Fruit fly (Drosophila melanogaster) ovary, adult (tissue): Measurements from ENCODE around the gene CG16974.
"Not testable (repeated sequence)": the region's sequence is repeated elsewhere in the genome, so short reads cannot be mapped to it uniquely, and the experiment has no call there.

Experiments used
- CG17801 ChIP-seq: fragments of 200-800 bp; optimal IDR thresholded peaks from 2 replicates; lab custom pipeline; 2019; ENCODE audit warnings: missing biosample characterization, mild to moderate bottlenecking, missing genetic modification characterization, moderate library complexity; ENCODE audit not compliant: partially characterized antibody

CG16974 gene

DNA sequence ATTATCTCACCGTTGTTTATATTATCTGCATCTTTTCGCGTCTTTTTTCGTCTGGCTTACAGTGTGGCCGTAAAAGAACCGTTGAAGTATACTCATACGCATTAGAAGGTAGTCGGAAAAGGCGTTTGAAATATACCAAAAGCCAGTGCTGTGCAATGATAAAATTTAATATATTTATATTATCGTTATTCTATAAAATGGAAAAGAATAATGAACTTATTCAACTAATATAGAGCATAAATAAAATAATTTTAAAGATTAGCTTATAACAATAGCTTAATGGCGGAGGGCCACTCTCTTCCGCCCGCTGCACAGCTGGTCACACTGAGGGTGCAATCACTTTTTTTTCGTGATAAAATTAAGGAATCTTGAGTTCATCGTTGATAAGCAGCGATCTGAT lies at the start of gene CG16974, which contains the start of gene Edem2:
Gene CG16974 (minus strand): TSS at position 86 of the 400 bp plus-strand sequence.
Gene Edem2 (plus strand): TSS at position 308 of the 400 bp plus-strand sequence.
- TF ChIP-seq CG17801 (GFP tag; lab: Kevin White, UChicago): peak; percentile 78

DNA sequence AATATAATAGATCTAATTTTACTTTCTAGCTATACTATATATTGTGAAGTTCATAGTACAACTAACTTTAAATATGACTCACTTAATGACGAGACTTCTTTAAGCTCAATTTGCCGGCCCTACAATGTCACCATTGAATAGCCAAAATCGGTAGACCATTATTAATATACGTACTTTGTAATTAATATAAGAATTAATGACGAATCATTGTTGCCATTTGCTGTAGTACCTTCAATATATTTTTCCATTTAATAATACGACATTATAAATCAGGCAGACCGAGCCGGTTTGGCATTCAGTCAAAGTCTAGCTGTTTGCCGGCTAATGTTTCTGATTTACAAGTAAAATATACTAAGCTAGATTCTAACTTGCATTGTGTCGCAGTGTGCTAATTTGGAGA lies 47.9 kb upstream of the CG16974 start, which contains the start of gene Jhbp13:
Gene Jhbp13 (plus strand): TSS at position 301 of the 400 bp plus-strand sequence.
- TF ChIP-seq CG17801 (GFP tag; lab: Kevin White, UChicago): no peak

DNA sequence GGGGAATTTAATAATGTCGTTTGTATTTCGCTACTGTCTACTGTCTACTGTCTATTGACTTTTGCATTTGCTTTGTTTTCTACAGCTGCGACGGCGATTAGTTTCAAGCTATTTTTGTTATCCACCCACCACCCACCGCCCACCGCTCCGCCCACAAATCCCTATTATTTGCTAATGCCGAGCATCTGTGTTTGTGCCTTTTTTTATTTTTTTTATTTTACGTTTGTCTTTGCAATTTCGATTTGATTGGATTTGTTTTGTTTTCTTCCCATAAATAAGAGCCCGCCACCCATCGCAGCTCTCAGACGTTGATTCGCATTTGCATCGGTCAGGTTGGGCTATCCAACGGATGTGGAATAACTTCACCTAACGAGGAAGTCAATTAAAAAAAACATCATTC lies 44.4 kb upstream of the CG16974 start, which contains the start of gene Jhbp14:
Gene Jhbp14 (plus strand): TSS at position 301 of the 400 bp plus-strand sequence.
- no peak for TF ChIP-seq CG17801 (GFP tag; lab: Kevin White, UChicago)

DNA sequence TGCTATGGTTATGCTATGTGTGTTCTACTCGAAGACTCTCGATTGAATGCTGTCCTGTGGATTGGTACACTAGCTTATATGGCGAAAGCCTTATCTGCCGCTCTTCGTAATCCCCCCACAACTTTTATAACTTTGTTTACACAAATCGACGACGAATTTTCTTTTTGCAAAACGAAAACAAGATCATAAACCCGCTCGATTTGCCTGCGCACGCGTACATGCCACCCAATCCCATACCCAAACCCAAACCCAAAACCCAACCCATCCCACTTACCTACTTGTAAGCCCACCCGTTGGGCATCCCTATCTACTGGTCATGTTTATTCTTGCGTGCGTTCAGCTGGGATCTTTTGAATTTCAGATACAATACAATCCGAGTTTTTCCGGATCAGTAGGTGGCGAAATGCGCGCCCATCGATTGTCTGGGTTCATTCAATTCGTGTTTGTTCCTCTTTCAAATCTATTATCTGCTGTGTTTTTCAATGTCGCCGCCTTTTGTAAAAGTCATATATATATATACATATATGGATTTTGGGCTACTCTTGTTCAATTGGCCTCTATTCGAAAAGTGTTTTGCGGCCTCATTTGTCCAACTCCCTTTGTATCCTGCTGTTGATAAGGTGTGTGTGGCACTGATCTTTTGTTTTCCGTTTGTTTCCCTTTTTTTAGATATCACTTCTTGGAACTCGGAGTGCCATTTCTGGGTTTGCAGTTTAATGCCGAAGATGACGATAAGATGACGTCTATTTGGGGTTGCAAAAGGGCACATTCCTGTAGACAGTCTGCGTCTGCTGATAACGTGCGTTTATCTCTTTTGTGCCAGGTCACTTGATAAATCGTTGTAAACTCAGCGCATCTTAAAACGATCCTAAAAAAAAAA lies 43.1 kb upstream of the CG16974 start, which contains the start of gene Mabi:
Gene Mabi (minus strand): TSS at position 51 of the 880 bp plus-strand sequence.
- TF ChIP-seq CG17801 (GFP tag; lab: Kevin White, UChicago): no peak

DNA sequence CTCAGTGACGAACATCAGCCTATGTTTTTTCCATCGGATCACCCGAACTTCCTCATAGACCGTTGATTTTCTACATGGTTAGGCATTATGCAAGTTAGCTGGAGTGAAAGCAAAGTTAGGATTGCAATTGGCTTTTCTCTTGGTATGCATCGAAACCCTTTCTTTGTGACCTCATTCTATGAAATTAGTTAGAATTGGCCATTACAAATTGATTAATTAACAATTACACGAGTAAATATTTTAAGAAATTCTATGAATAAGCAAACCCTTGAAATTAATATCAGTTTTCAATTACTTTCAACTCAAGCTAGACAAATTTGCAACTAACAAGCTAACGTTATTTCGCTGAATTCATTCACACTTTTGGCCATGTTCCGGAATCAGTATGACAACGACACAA lies 40.0 kb upstream of the CG16974 start, which contains the start of gene Prosalpha6T:
Gene Prosalpha6T (plus strand): TSS at position 301 of the 400 bp plus-strand sequence.
- TF ChIP-seq CG17801 (GFP tag; lab: Kevin White, UChicago): no peak

DNA sequence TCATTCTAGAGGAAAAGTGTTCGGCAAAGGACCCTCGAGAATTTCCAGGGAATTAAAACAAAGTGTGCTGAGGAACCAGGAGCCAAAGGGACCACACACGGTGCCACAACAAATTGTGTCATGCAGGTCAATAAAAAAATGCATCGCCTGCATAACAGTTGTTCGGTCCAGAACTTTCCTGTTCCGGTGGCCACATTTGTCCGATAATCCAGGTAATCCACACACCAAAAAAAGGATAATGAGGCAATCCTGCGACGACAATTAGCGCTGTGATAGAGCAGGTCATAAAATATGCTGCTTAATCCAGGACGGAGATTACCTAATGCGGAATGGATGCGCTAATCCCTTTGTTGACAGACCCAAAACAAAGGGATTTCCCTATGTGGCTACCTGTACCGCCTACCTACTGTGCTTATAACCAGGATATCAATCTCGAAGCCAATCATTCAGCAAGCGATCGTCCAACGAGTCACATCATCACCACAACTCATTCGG lies 37.7 kb upstream of the CG16974 start, which contains the start of gene CG16815:
Gene CG16815 (plus strand): TSS at position 445 of the 495 bp plus-strand sequence.
- no peak for TF ChIP-seq CG17801 (GFP tag; lab: Kevin White, UChicago)

DNA sequence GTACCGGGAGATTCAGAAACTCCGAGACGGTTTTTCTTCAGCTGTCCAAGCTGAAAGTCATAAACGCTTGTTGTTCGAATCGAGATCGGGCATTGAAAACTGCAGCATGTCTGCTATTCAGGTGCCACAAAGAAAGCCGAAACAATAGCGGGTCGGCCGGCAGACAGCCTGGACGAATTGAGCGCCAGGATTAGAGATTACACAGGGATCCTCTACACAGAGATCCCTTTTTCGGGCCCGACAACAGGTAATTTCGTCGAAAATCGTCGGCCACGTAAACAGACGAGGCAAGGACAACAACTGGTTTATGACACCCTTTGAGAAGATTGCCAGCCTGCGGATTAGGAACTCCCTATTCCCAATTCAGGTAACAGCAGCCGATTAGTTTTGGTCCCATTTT lies 35.5 kb upstream of the CG16974 start, which contains the start of gene CG16813:
Gene CG16813 (plus strand): TSS at position 288 of the 400 bp plus-strand sequence.
- no peak for TF ChIP-seq CG17801 (GFP tag; lab: Kevin White, UChicago)

DNA sequence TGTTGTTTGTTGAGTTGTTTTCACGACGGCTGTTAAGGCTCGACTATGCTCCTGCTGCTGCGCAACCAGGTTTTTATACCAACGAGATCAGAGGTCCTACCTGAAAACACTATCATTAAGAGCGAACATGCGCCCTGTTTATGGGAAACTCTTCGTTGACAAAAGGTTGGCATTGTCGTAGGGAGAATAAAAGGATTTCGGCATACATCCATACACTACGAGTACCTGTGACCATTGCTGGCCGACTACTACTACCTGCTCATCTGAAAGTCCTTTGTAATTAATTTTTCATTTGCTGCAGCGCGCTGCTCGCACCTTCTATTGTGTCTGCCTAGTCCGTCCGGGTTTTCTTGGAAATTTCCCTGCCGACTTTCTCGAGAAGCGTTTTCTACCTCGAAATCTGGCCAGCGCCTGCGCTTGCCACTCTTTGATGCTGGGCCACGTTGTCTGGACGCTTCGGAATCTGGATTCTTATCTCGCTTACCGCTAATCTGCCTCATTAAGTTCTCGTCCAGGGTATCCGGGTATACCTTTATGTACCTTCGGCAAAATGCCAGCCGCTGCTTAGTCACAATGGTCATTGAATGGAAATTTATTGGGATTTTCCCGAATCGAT lies 33.6 kb upstream of the CG16974 start, which contains the start of gene CG15480:
Gene CG15480 (minus strand): TSS at position 51 of the 616 bp plus-strand sequence.
- TF ChIP-seq CG17801 (GFP tag; lab: Kevin White, UChicago): no peak

DNA sequence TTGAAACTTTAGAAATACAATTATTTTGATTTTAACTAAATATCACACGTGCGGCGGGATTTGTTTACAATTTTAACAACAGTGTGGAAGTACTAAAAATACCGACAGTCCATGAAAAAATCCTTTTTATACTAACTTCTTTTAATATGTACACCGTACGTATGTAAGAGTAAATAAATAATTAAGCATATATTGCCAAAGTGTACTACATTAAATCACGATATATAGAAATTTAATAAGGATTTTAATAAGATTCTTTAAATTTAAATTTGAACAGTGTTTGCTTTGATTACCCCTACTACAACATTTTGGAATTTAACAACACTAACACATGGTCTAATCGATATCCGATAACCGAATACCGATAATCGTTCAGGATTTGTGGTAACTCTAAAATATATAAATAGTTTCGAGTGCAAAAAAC lies 30.5 kb upstream of the CG16974 start, which contains the start of the genes Ski6 and CG16812:
Gene Ski6 (minus strand): TSS at position 205 of the 424 bp plus-strand sequence.
Gene CG16812 (plus strand): TSS at position 363 of the 424 bp plus-strand sequence.
- TF ChIP-seq CG17801 (GFP tag; lab: Kevin White, UChicago): peak; percentile 71

DNA sequence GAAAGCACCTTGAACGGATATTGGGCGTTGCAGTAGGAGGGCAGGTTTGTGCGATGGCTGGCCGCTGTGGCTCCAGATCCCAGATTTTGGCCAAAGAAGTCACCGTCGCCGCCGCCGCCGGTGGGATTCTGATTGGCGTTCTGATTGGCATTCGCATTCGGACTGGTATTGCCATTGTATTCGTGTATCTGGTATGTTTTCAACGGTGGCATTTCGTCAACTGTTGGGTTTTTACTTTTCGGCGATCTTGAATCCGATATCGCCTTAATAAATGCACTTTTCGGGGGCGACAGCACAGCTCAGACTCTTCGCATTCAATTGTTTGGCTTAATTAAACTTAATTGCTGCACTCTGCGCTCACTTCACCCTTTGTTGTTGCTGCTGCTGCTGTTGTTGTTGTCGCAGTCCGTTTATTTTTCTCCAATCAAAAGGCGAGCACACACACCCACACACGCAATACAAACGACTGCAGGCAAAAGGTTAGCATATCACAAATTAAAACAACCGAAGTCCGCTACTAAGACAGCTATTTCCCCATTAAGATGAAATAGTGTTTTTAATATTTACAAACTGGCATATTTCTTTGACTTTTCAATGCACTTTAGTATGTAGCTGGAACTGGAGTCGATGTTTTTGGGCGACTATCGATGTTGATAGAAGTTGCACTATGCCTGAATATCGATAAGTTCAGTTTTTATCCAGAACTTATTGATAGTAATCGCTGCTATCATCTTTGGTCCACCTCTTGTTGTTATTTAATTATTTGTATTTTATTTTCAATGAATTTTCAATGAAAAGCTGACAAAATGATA lies 27.7 kb upstream of the CG16974 start, which contains the start of the genes CG9426 and mRF1:
Gene CG9426 (minus strand): TSS at position 643 of the 812 bp plus-strand sequence.
Gene mRF1 (plus strand): TSS at position 699 of the 812 bp plus-strand sequence.
- TF ChIP-seq CG17801 (GFP tag; lab: Kevin White, UChicago): peak; percentile 29

DNA sequence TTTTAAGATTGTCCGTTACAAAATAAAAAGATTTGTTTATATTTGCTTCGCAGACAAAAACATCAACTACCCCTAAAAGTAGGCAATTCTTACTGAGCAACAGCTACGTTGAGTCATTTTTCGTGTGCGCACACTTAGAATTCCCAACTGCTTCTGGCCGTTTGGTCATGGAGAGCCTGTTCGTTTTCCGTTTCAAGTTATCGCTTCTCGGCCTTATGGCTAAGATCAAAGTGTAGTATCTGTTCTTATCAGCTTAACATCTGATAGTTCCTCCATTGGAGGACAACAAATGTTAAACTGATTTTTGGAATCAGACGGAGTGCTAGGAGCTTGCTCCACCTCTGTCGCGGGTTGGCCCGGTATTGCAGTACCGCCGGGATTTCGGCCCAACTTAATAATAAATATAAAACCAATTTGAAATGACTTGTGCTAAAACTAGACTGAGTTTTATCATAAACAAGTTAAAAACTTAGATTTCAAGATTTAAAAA lies 23.9 kb upstream of the CG16974 start:
- peak; percentile 25 for TF ChIP-seq CG17801 (GFP tag; lab: Kevin White, UChicago)

DNA sequence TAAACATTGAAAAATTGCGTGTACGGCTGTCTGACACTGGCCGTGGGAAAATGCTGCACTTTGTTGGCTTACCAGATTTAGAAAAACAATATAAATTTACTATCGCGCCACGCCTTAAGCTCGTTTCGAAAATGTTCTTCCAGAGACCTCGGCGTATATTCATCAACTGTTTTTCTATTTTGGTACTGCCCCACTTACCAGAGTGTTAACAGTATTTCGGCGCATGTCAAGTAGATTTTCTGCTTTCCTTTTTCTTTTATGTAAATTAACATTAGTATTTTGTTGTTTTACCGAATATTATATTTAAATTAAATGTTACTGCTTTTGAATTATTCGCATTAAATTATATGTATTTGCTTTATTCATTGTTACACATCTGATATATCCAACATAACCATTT lies 23.2 kb upstream of the CG16974 start, which contains the start of gene kek4:
Gene kek4 (minus strand): TSS at position 341 of the 400 bp plus-strand sequence.
- TF ChIP-seq CG17801 (GFP tag; lab: Kevin White, UChicago): no peak

DNA sequence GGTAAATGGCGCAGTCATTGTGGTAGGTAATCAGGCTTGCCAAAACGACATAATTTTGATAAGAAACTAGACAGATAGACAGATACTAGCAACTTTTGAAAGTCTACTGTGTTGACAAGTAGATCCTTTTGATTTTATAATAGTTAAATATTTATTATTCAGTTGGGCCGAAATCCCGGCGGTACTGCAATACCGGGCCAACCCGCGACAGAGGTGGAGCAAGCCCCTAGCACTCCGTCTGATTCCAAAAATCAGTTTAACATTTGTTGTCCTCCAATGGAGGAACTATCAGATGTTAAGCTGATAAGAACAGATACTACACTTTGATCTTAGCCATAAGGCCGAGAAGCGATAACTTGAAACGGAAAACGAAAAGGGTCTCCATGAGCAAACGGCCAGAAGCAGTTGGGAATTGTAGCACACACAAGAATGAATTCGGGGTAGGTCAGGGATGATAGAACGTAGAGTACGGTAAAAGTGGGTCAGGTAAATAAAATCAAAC lies 20.0 kb upstream of the CG16974 start, which contains the start of gene CG15482:
Gene CG15482 (minus strand): TSS at position 51 of the 502 bp plus-strand sequence.
- not testable (repeated sequence) for TF ChIP-seq CG17801 (GFP tag; lab: Kevin White, UChicago)
